Worm (Caenorhabditis elegans): ENCODE measurements around the gene Y82E9BL.19.

DNA sequence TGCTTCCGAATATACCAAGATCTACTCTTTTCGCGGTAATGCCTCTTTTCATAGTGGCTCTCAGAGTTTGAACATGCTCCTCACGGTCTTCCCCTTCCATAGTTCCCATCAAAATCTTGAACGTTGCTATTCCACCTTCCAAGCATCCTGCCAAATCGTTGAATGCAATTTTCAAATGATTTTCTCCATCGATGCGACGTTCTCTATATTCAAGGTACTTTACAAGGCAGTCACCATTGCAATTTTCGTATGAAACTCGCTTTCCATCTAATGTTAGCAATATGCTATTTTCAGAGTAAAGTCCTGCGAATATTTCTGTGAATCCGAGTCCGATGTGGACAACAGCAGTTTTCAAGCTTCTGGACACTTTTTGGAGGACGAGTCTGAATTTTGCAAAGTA is 17.5 kb upstream of the Y82E9BL.19 start:
- TF ChIP-seq tbx-2 (tag; optimal IDR thresholded peaks at IDR 0.05) (no peak), pha-4 (tag; optimal IDR thresholded peaks at IDR 0.05) (no peak), ama-1 (optimal IDR thresholded peaks at IDR 0.05) (no peak), dve-1 (tag; optimal IDR thresholded peaks at IDR 0.05) (no peak), pros-1 (tag; optimal IDR thresholded peaks at IDR 0.05) (no peak), ceh-22 (tag; optimal IDR thresholded peaks at IDR 0.05) (no peak)
